Fruit fly (Drosophila melanogaster): Measurements from ENCODE around the gene CG33169.

CG33169 gene

DNA sequence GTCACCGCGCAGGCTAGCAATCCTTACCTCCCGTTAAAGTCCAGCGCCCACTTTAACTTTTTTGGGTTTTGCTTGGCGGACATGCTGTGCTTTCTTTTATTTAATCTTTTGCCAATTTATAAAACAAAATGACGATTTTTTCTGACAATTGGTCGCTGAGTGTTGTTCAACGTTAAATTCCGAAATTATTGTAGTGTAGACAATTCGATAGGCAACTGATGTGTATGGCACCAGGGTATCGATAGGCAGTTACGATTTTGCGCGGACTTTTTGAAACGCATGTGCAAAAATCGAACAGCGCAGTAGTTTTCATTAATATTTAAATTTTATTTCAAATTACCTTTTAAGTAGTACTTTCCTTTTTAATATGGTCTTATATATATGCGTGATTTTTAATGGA lies 4.4 kb downstream of the CG33169 start, which contains the start of gene EMC4:
EMC4 (minus strand) TSS at position 174 of the 400 bp plus-strand sequence.
- TF ChIP-seq h (optimal IDR thresholded peaks at IDR 0.05): no peak
- TF ChIP-seq ttk (optimal IDR thresholded peaks at IDR 0.05): no peak
- no peak for TF ChIP-seq insv (optimal IDR thresholded peaks at IDR 0.05)
- TF ChIP-seq psq (optimal IDR thresholded peaks at IDR 0.05): no peak

DNA sequence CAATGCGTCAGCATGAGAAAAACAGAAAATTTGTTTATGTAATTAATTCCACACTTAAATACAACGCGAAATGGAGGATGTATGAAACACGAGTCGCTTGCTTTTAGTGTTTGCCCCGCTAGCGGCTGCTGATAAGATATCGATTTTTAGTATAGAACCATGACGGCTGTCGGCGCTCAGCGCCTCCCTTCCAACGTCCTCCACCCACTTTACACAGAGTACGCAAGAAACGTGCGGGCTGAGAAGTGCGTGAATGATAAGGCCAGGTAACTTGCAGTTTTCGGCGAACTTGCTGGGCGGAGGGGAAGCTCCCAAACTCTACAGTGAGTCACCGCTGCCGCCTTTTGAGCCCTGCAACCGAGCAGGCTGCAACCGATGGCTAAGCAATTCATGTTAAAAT lies 6.7 kb downstream of the CG33169 start:
- TF ChIP-seq Myc (optimal IDR thresholded peaks at IDR 0.05): no peak
- TF ChIP-seq psq (optimal IDR thresholded peaks at IDR 0.05): no peak
- TF ChIP-seq ttk (optimal IDR thresholded peaks at IDR 0.05): no peak

DNA sequence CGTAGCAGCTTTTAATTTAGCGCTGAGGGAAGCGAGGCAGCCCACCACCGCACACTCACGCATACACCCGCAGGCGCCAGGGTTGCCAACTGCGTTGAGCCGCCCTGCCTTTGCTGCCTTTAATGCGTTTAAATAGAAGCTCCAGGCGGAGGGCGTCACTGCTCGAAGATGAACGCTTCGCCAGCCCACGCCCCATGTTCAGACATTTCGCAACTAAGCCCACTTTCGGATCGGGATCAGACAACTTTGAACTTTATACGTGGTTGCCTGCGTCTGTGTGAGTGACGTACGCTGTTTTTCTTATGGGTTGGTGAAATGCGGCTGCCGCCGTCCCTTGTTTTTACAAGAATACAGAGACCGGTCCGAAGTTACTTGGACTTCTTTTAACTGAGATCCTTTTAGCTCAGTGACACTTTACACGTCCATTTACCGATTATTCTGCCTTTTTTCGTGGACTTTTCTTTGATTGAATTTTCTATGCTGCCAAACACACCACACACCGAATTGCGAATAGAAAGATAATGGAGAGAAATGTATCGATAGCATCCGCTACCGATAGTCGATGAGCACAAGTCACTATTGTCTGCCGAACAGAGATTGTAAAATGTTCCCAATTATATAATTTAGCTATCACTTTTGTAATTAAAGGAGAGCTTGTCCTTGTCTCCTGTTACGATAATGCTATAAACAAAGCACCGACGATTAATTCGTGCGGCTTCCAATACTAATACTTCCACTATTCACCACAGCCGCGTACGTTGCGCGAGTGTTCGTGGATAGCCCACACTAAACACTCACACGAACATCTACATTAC lies 7.6 kb downstream of the CG33169 start:
- TF ChIP-seq h (optimal IDR thresholded peaks at IDR 0.05) (no peak), insv (optimal IDR thresholded peaks at IDR 0.05) (no peak), Myc (optimal IDR thresholded peaks at IDR 0.05) (no peak), psq (optimal IDR thresholded peaks at IDR 0.05) (no peak), ttk (optimal IDR thresholded peaks at IDR 0.05) (no peak), Sin3A (optimal IDR thresholded peaks at IDR 0.05) (no peak)

DNA sequence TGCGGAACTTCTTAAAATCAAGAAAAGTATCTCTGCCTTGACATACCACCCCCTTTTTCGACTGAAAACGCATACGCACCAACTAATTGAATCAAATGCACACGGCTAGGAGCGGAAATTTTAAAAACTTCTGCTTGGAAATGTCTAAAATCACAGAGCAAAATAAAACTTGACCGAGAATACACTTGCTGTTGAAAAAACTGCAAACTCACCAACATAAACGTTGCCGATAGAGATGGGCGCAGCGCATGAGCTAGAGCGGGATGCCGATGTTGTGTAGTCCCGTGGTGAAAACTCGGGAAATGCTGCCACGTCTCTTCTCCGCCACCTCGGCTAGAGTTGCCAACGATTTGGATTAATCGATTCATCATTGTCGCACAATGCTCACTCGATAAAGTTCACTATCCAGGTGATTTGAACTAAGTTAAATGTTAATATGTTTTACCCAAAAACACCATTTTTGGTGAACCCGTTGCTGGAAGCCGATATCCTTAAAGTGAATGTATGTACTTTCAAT lies 8.2 kb downstream of the CG33169 start, which contains the start of the genes CG11109 and Arf1:
CG11109 (plus strand) TSS at position 356 of the 517 bp plus-strand sequence.
Arf1 (minus strand) TSS at position 387 of the 517 bp plus-strand sequence.
- TF ChIP-seq ttk (optimal IDR thresholded peaks at IDR 0.05): no peak
- TF ChIP-seq h (optimal IDR thresholded peaks at IDR 0.05): no peak
- no peak for TF ChIP-seq insv (optimal IDR thresholded peaks at IDR 0.05)
- TF ChIP-seq Sin3A (optimal IDR thresholded peaks at IDR 0.05): no peak
- TF ChIP-seq Myc (optimal IDR thresholded peaks at IDR 0.05): no peak
- TF ChIP-seq psq (optimal IDR thresholded peaks at IDR 0.05): no peak

DNA sequence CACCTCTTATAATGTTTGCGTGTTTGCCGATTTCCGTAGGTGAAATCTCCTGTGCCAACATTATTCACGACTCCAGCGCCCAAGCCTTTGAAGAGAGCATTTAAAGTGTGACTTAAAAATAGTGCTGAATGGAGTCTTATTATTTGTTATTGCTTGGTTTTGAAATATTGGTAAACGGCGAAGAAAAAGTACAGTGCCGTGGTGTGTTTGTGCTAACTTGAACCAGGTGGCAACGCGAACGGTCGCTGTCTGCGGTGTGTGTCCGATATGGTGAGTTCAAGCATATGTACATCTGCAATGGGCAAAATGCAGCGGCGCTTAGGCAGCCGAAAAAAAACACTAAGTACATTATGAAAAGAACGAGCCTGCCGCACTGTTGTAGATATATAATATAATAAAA lies 14.3 kb downstream of the CG33169 start:
- TF ChIP-seq insv (optimal IDR thresholded peaks at IDR 0.05) (no peak), h (optimal IDR thresholded peaks at IDR 0.05) (no peak), psq (optimal IDR thresholded peaks at IDR 0.05) (no peak), Sin3A (optimal IDR thresholded peaks at IDR 0.05) (no peak), ttk (optimal IDR thresholded peaks at IDR 0.05) (no peak), Myc (optimal IDR thresholded peaks at IDR 0.05) (no peak)

DNA sequence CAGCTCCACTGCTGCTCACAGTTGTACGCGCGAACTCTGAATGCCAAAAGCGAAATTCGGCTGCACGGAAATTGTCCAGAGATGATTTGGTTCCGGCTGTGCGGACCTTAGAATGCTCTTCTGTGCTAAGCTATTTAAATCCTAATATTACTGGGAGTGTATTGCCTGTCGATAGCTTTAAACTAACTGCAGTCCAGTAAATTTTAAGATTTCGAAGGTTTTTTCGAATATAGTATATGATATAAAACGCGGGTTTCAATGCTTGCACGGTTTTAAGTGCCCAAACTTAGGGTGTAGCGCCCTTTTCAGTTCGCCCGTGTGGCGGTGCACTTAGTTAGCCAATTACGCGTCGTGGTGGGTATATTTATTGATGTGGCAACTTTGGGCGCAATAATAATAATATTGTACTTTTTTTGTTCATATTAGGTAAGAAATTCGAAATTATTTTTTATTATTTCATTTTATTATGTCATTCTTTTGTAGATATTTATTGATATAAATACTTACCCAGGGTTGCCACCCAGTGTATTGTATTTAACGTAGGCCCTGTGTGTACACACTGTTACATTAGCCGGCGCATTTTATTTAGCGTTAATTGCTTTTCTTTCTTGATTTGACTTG lies 15.2 kb downstream of the CG33169 start, which contains the start of the genes Chro and Ssl1:
Chro (minus strand) TSS at position 262 of the 621 bp plus-strand sequence.
Ssl1 (plus strand) TSS at position 367 of the 621 bp plus-strand sequence.
- TF ChIP-seq Sin3A (optimal IDR thresholded peaks at IDR 0.05) (no peak), insv (optimal IDR thresholded peaks at IDR 0.05) (no peak), psq (optimal IDR thresholded peaks at IDR 0.05) (no peak), Myc (optimal IDR thresholded peaks at IDR 0.05) (no peak), ttk (optimal IDR thresholded peaks at IDR 0.05) (no peak), h (optimal IDR thresholded peaks at IDR 0.05) (no peak)

DNA sequence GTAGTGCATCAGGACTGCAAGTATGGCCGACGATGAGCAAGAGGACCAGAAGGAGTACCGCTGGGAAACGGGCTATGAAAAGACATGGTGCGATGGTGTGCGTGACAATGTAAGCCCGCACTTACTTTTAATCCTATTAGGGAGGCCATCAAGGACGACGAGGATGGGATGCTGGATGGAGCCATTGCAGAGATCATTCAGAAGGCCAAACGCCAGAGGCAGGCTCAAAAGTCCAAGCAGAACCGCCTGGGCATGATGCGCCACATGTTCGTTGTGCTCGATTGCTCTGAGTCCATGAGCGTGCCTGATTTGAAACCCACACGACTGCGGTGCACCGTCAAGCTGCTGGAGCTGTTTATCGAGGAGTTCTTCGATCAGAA lies 15.7 kb downstream of the CG33169 start:
- no peak for TF ChIP-seq ttk (optimal IDR thresholded peaks at IDR 0.05)
- no peak for TF ChIP-seq h (optimal IDR thresholded peaks at IDR 0.05)
- no peak for TF ChIP-seq psq (optimal IDR thresholded peaks at IDR 0.05)
- no peak for TF ChIP-seq Myc (optimal IDR thresholded peaks at IDR 0.05)
- no peak for TF ChIP-seq Sin3A (optimal IDR thresholded peaks at IDR 0.05)
- TF ChIP-seq insv (optimal IDR thresholded peaks at IDR 0.05): no peak

DNA sequence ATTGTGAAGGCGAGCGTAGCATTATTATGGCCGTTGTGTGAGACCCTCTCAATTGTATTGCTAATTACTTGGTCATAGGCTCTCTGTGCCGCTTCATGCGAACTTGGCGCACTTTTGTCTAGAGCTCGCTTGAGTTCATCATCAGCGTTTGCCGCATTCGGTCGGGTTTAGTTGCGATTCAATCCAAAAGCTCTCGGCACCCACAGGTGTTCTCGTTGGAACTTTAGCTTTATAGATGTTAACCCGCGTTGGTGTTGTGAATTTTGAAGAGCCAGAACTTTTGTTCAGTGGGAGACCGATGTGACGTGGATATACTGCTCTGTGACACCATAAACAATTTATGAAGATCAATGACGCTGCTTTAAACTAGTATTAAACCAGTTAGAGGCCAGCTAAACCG lies 17.2 kb downstream of the CG33169 start, which contains the start of gene slif:
slif (plus strand) TSS at position 132 of the 400 bp plus-strand sequence.
- TF ChIP-seq ttk (optimal IDR thresholded peaks at IDR 0.05): no peak
- TF ChIP-seq psq (optimal IDR thresholded peaks at IDR 0.05): no peak
- no peak for TF ChIP-seq Myc (optimal IDR thresholded peaks at IDR 0.05)
- no peak for TF ChIP-seq insv (optimal IDR thresholded peaks at IDR 0.05)
- TF ChIP-seq Sin3A (optimal IDR thresholded peaks at IDR 0.05): no peak
- no peak for TF ChIP-seq h (optimal IDR thresholded peaks at IDR 0.05)

DNA sequence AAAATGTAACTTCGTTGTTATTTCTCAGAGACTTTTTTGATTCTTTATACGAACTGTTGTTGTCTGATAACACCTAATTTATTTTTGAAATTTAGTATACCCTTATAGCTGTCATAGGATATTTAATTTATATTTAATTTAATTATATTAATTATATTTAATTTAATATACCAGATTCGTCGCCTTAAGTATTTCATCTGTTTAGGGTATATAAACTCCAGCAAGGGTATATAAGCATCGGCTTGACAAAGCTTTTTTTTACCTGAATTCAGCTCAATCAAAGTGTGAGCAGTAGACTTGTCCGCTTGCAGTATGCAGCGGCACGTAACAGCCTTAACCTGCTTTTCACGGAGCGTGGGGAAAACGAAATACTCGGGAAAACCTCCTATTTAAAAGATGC lies 20.0 kb downstream of the CG33169 start:
- TF ChIP-seq ttk (optimal IDR thresholded peaks at IDR 0.05): no peak
- TF ChIP-seq h (optimal IDR thresholded peaks at IDR 0.05): no peak
- TF ChIP-seq psq (optimal IDR thresholded peaks at IDR 0.05): no peak
- no peak for TF ChIP-seq insv (optimal IDR thresholded peaks at IDR 0.05)

DNA sequence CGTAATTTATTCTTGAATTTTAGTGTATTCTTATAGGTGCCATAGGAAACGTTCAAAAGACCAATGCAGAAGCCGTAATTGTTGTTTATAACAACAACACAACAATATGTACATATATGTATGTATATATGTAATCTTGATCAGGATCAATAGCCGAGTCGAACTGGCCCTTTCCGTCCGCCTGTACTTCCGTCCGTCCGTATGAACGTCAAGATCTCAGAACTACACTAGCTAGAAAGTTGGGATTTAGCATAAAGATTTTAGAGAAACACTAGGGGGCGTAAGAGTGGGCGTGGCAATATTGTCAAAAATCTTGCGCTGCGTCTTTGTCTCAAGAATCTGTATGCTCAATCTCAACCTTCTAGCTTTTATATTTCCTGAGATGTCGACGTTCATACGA lies 20.8 kb downstream of the CG33169 start:
- TF ChIP-seq Myc (optimal IDR thresholded peaks at IDR 0.05) (no peak), psq (optimal IDR thresholded peaks at IDR 0.05) (no peak), h (optimal IDR thresholded peaks at IDR 0.05) (no peak), Sin3A (optimal IDR thresholded peaks at IDR 0.05) (no peak), insv (optimal IDR thresholded peaks at IDR 0.05) (no peak), ttk (optimal IDR thresholded peaks at IDR 0.05) (no peak)

DNA sequence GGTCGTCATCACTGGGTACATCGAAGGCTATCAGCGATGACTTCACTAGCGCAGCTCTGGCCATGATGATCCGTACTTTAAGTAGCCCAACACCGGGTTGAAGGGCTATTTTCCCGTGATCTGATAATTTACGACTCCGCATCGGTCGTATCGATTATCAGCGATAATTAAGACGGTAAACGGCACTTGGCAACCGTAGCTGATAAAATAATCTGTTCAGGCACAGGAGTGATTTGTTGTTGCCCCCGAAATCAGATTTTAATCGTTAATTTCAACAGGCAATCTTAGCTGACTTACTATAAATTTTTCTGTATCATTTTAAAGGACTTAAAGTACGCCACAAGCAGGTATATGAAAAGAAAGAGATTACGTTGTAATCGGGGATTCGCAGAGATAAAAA lies 22.2 kb downstream of the CG33169 start:
- no peak for TF ChIP-seq Myc (optimal IDR thresholded peaks at IDR 0.05)
- no peak for TF ChIP-seq h (optimal IDR thresholded peaks at IDR 0.05)
- no peak for TF ChIP-seq Sin3A (optimal IDR thresholded peaks at IDR 0.05)
- TF ChIP-seq ttk (optimal IDR thresholded peaks at IDR 0.05): no peak
- TF ChIP-seq insv (optimal IDR thresholded peaks at IDR 0.05): no peak
- TF ChIP-seq psq (optimal IDR thresholded peaks at IDR 0.05): no peak

DNA sequence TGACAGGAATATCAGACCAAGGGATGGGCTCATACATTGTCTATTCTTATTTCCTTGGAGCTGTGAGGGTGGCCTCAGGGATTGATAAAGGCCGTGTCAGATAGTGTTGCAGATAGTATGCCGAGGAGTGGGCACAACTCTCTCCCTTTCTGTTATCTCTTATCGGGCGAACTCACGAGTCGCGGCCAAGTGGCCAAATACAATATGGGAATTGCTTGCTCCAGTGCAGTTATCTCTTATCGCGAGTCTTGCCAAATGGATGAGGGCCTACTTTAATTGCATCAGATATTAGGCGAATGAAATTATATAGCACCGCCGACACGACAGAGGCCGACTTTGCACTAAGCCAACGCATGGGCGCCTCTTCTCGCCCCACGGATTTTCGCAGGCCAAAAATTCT lies 23.3 kb downstream of the CG33169 start:
- TF ChIP-seq ttk (optimal IDR thresholded peaks at IDR 0.05) (no peak), insv (optimal IDR thresholded peaks at IDR 0.05) (no peak), psq (optimal IDR thresholded peaks at IDR 0.05) (no peak), Sin3A (optimal IDR thresholded peaks at IDR 0.05) (no peak), h (optimal IDR thresholded peaks at IDR 0.05) (no peak), Myc (optimal IDR thresholded peaks at IDR 0.05) (no peak)
